Worm (Caenorhabditis elegans) whole organism, midembryonic: Measurements from ENCODE around the gene spp-26.

Experiments
- T22C8.4 ChIP-seq: fragments of 200-800 bp; sonication (Bioruptor generic); IDR thresholded peaks from 2 replicates; pipeline ENCODE4 v1.3.6; 2022; ENCODE audit warnings: missing genetic modification characterization, missing compliant biosample characterization
- klf-2 ChIP-seq: fragments of 200-800 bp; sonication (Bioruptor generic); conservative IDR thresholded peaks from 2 replicates; pipeline ENCODE4 v1.3.6; 2022; ENCODE audit warnings: missing genetic modification reagents, missing genetic modification characterization, missing compliant biosample characterization
- ref-1 ChIP-seq: fragments of 200-800 bp; sonication (Bioruptor generic); conservative IDR thresholded peaks from 2 replicates; pipeline ENCODE4 v1.3.6; 2022; ENCODE audit warnings: missing genetic modification reagents, missing genetic modification characterization, missing compliant biosample characterization
- ztf-23 ChIP-seq: fragments of 200-800 bp; sonication (Bioruptor generic); IDR thresholded peaks from 2 replicates; pipeline ENCODE4 v1.3.6; 2022; ENCODE audit warnings: missing genetic modification reagents, missing genetic modification characterization, missing compliant biosample characterization
- ztf-29 ChIP-seq: fragments of 200-800 bp; sonication (Bioruptor generic); IDR thresholded peaks from 2 replicates; pipeline ENCODE4 v1.3.6; 2022; ENCODE audit warnings: missing genetic modification reagents, missing genetic modification characterization, missing compliant biosample characterization

- TF ChIP-seq ztf-23 (GFP tag; lab: Robert Waterston, UW) (no peak), klf-2 (GFP tag; lab: Robert Waterston, UW) (no peak), ref-1 (GFP tag; lab: Robert Waterston, UW) (no peak), ztf-29 (no peak), T22C8.4 (no peak)
Measured at ce11 chrV:6602556-6603062, 43.6 kb upstream of the spp-26 start, which contains the start of gene ZK1055.6.
